Worm (Caenorhabditis elegans) whole organism, mixed stage, embryonic: ENCODE results near the gene popl-1.

ENCODE experiments used
- blmp-1 ChIP-seq: fragments of 150-350 bp; optimal IDR thresholded peaks from 2 replicates; lab custom pipeline; 2014; ENCODE audit warnings: missing biosample characterization, missing genetic modification characterization
- ceh-39 ChIP-seq: fragments of 150-350 bp; optimal IDR thresholded peaks from 2 replicates; lab custom pipeline; 2014; ENCODE audit warnings: missing biosample characterization, missing genetic modification characterization
- ces-1 ChIP-seq: fragments of 150-350 bp; optimal IDR thresholded peaks from 2 replicates; lab custom pipeline; 2014; ENCODE audit warnings: missing biosample characterization, missing genetic modification reagents, missing genetic modification characterization
- elt-3 ChIP-seq: fragments of 150-350 bp; optimal IDR thresholded peaks from 2 replicates; lab custom pipeline; 2014; ENCODE audit warnings: missing biosample characterization, missing genetic modification characterization
- flh-1 ChIP-seq: fragments of 200-800 bp; sonication (Bioruptor generic); optimal IDR thresholded peaks from 2 replicates; lab custom pipeline; 2018; ENCODE audit warnings: mild to moderate bottlenecking, missing genetic modification characterization, moderate library complexity, missing compliant biosample characterization
- ham-2 ChIP-seq: fragments of 200-800 bp; sonication (Bioruptor generic); optimal IDR thresholded peaks from 2 replicates; lab custom pipeline; 2018; ENCODE audit warnings: mild to moderate bottlenecking, missing genetic modification characterization, missing compliant biosample characterization
- lin-13 ChIP-seq: fragments of 150-350 bp; optimal IDR thresholded peaks from 2 replicates; lab custom pipeline; 2014; ENCODE audit warnings: missing biosample characterization, missing genetic modification characterization
- mab-5 ChIP-seq: fragments of 150-350 bp; optimal IDR thresholded peaks from 2 replicates; lab custom pipeline; 2014; ENCODE audit warnings: missing biosample characterization, missing genetic modification characterization
- mep-1 ChIP-seq: fragments of 150-350 bp; optimal IDR thresholded peaks from 2 replicates; lab custom pipeline; 2017; ENCODE audit warnings: missing biosample characterization, missing genetic modification reagents, missing genetic modification characterization, inconsistent platforms
- snpc-4 ChIP-seq: fragments of 150-350 bp; optimal IDR thresholded peaks from 2 replicates; lab custom pipeline; 2014; ENCODE audit warnings: missing biosample characterization, missing genetic modification characterization
- sptf-1 ChIP-seq: sonication (generic microtip); optimal IDR thresholded peaks from 2 replicates; lab custom pipeline; 2017; ENCODE audit warnings: mild to moderate bottlenecking, missing genetic modification characterization, moderate library complexity, missing compliant biosample characterization
- unc-39 ChIP-seq: fragments of 150-350 bp; optimal IDR thresholded peaks from 2 replicates; lab custom pipeline; 2014; ENCODE audit warnings: missing biosample characterization, missing genetic modification characterization
- unc-62 ChIP-seq: fragments of 150-350 bp; optimal IDR thresholded peaks from 2 replicates; lab custom pipeline; 2014; ENCODE audit warnings: missing biosample characterization, missing genetic modification reagents, missing genetic modification characterization
- ztf-11 ChIP-seq: fragments of 150-350 bp; optimal IDR thresholded peaks from 2 replicates; lab custom pipeline; 2014; ENCODE audit warnings: missing biosample characterization, missing genetic modification characterization

DNA sequence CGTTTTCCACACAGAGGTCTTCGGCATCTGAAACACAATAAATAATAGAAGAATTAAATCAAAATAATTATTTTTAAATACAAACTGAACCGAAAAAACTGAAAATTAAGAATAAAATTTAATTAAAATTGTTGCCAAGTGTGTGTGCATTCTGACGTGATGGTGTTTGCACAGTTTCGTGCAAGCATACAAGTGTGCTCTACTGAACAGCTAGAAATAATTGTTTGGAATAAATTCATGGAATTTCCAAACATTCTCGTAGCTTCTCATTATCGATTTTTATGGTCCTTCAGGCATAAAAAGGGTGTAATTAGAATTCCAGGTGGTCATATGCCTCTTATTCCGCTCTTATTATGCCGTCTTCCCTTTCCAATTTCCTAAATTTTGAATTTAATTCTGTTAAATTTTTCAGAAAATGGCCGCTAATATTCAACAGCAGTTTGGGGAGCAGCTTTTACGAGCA, 1.1 kb upstream of the popl-1 start, which contains the start of the genes mrps-17 and txdc-9:
- TF ChIP-seq ham-2 (peak; percentile 70), snpc-4 (tag; lab: Kevin White, UChicago) (no peak), mab-5 (tag; lab: Kevin White, UChicago) (no peak), mep-1 (tag; lab: Kevin White, UChicago) (peak; percentile 75), unc-39 (no peak), blmp-1 (no peak), ztf-11 (tag; lab: Kevin White, UChicago) (no peak), ceh-39 (no peak), sptf-1 (peak; percentile 55), unc-62 (GFP tag; lab: Kevin White, UChicago) (no peak), elt-3 (tag; lab: Kevin White, UChicago) (no peak), flh-1 (no peak), ces-1 (GFP tag; lab: Kevin White, UChicago) (peak; percentile 99), lin-13 (tag; lab: Kevin White, UChicago) (peak; percentile 48)
